Fruit fly (Drosophila melanogaster): ENCODE measurements around the gene CG15406.
A peak's percentile ranks its signal among the peaks of the same experiment; 100 is the strongest.

The CG15406 gene

dm6 chr2L:3339420-3339819 is 30.4 kb downstream of the CG15406 start (continued):
- TF ChIP-seq Eip93F (GFP tag; optimal IDR thresholded peaks at IDR 0.05) = no peak
- no peak for TF ChIP-seq CG10631 (GFP tag; optimal IDR thresholded peaks at IDR 0.05)
- no peak for TF ChIP-seq CG34406 (GFP tag; optimal IDR thresholded peaks at IDR 0.05)
- no peak for TF ChIP-seq CG6276 (GFP tag; optimal IDR thresholded peaks at IDR 0.05)
- peak; percentile 77 for TF ChIP-seq dsx (GFP tag; optimal IDR thresholded peaks at IDR 0.05; ENCODE audit: poor library complexity, severe bottlenecking)
- TF ChIP-seq CG16779 (tag; optimal IDR thresholded peaks at IDR 0.05) = no peak
- TF ChIP-seq fkh (GFP tag; optimal IDR thresholded peaks at IDR 0.05) = peak; percentile 87
- no peak for TF ChIP-seq Eip75B (GFP tag; optimal IDR thresholded peaks at IDR 0.05)
- TF ChIP-seq svp (GFP tag) = peak; percentile 96
- TF ChIP-seq Sox102F (GFP tag; optimal IDR thresholded peaks at IDR 0.05) = no peak
- 0 out of 2 replicates have a peak, but pooled peaks have one; percentile 7 for TF ChIP-seq CG15336 (GFP tag; IDR thresholded peaks at IDR 0.05)
- TF ChIP-seq dac (GFP tag; optimal IDR thresholded peaks at IDR 0.05) = no peak
- no peak for TF ChIP-seq Hr4 (GFP tag; optimal IDR thresholded peaks at IDR 0.05)
- peak; percentile 26 for TF ChIP-seq CG6854 (GFP tag; optimal IDR thresholded peaks at IDR 0.05)
- TF ChIP-seq OdsH (GFP tag; optimal IDR thresholded peaks at IDR 0.05) = no peak
- no peak for TF ChIP-seq cyc (GFP tag; optimal IDR thresholded peaks at IDR 0.05)
- peak; percentile 57 for TF ChIP-seq Sox14 (GFP tag; optimal IDR thresholded peaks at IDR 0.05)
- no peak for TF ChIP-seq achi (GFP tag; optimal IDR thresholded peaks at IDR 0.05)
- TF ChIP-seq esn (GFP tag; optimal IDR thresholded peaks at IDR 0.05) = no peak
- TF ChIP-seq CG9139 (GFP tag; optimal IDR thresholded peaks at IDR 0.05) = no peak
- TF ChIP-seq pdm3 (GFP tag; optimal IDR thresholded peaks at IDR 0.05) = no peak
- no peak for TF ChIP-seq Eip78C (GFP tag)
- TF ChIP-seq CG6163 (GFP tag; IDR thresholded peaks at IDR 0.05) = peak; percentile 50; the same call in 2 of the 3 replicates
- peak in 1 of 2 experiments; percentile 84 for TF ChIP-seq ss (GFP tag; optimal IDR thresholded peaks at IDR 0.05)

- no peak for TF ChIP-seq spab (GFP tag; optimal IDR thresholded peaks at IDR 0.05)
- TF ChIP-seq CG3032 (tag; optimal IDR thresholded peaks at IDR 0.05) = no peak
- TF ChIP-seq Met (GFP tag; optimal IDR thresholded peaks at IDR 0.05) = peak; percentile 89
- peak; percentile 78 for TF ChIP-seq Smox (GFP tag; optimal IDR thresholded peaks at IDR 0.05)
- TF ChIP-seq CG15336 (GFP tag; IDR thresholded peaks at IDR 0.05) = peak; percentile 65; the same call in 1 of the 2 replicates
- TF ChIP-seq Hr39 (GFP tag; optimal IDR thresholded peaks at IDR 0.05) = peak; percentile 51
- peak; percentile 80 for TF ChIP-seq Ets21C (GFP tag; optimal IDR thresholded peaks at IDR 0.05)
- TF ChIP-seq Blimp-1 (GFP tag; optimal IDR thresholded peaks at IDR 0.05) = peak; percentile 82
- no peak for TF ChIP-seq ss (GFP tag; optimal IDR thresholded peaks at IDR 0.05)
- no peak for TF ChIP-seq fkh (GFP tag; optimal IDR thresholded peaks at IDR 0.05)
- TF ChIP-seq OdsH (GFP tag; optimal IDR thresholded peaks at IDR 0.05) = peak; percentile 81
- no peak for TF ChIP-seq CG1621 (tag; optimal IDR thresholded peaks at IDR 0.05)
- peak; percentile 65 for TF ChIP-seq Eip78C (GFP tag)
- peak; percentile 71 for TF ChIP-seq Sox14 (GFP tag; optimal IDR thresholded peaks at IDR 0.05)
- peak; percentile 44; the same call in 1 of the 3 replicates for TF ChIP-seq CG8119 (GFP tag; IDR thresholded peaks at IDR 0.05)
- peak; percentile 39 for TF ChIP-seq cyc (GFP tag; optimal IDR thresholded peaks at IDR 0.05)
- peak; percentile 48; the same call in 1 of the 3 replicates for TF ChIP-seq CG6163 (GFP tag; IDR thresholded peaks at IDR 0.05)
- TF ChIP-seq CG6276 (GFP tag; optimal IDR thresholded peaks at IDR 0.05) = peak; percentile 34
- peak; percentile 88 for TF ChIP-seq Sox102F (GFP tag; optimal IDR thresholded peaks at IDR 0.05)
- peak in 1 of 2 experiments; percentile 21 for TF ChIP-seq salr (GFP tag; optimal IDR thresholded peaks at IDR 0.05)
- TF ChIP-seq CG9139 (GFP tag; optimal IDR thresholded peaks at IDR 0.05) = no peak
- TF ChIP-seq Ets96B (tag; optimal IDR thresholded peaks at IDR 0.05) = no peak
- TF ChIP-seq dac (GFP tag; optimal IDR thresholded peaks at IDR 0.05) = no peak
- no peak for TF ChIP-seq Eip75B (GFP tag; optimal IDR thresholded peaks at IDR 0.05)
- peak; percentile 57 for TF ChIP-seq achi (GFP tag; optimal IDR thresholded peaks at IDR 0.05)
- no peak for TF ChIP-seq Lpt (GFP tag; optimal IDR thresholded peaks at IDR 0.05)
- TF ChIP-seq CG8632 (GFP tag; optimal IDR thresholded peaks at IDR 0.05) = peak; percentile 60
- no peak for TF ChIP-seq Gug (GFP tag; IDR thresholded peaks at IDR 0.05)
- TF ChIP-seq dsx (GFP tag; optimal IDR thresholded peaks at IDR 0.05; ENCODE audit: poor library complexity, severe bottlenecking) = no peak
- peak; percentile 43 for TF ChIP-seq CG10631 (GFP tag; optimal IDR thresholded peaks at IDR 0.05)
- TF ChIP-seq CG16779 (tag; optimal IDR thresholded peaks at IDR 0.05) = no peak
- TF ChIP-seq CG32006 (GFP tag; optimal IDR thresholded peaks at IDR 0.05) = peak; percentile 49
- no peak for TF ChIP-seq Hr38 (GFP tag; optimal IDR thresholded peaks at IDR 0.05)
- TF ChIP-seq CG10669 (GFP tag; optimal IDR thresholded peaks at IDR 0.05) = no peak
- peak; percentile 69 for TF ChIP-seq CG31627 (GFP tag; optimal IDR thresholded peaks at IDR 0.05)
- TF ChIP-seq CG11294 (GFP tag; IDR thresholded peaks at IDR 0.05) = no peak
- TF ChIP-seq pdm3 (GFP tag; optimal IDR thresholded peaks at IDR 0.05) = peak; percentile 73
- peak; percentile 75 for TF ChIP-seq CG6792 (GFP tag; optimal IDR thresholded peaks at IDR 0.05)
- TF ChIP-seq CG8319 (GFP tag; optimal IDR thresholded peaks at IDR 0.05) = peak; percentile 6
- no peak for TF ChIP-seq Sox15 (GFP tag; optimal IDR thresholded peaks at IDR 0.05)
Measured at dm6 chr2L:3341231-3341935, 32.4 kb downstream of the CG15406 start.

Data from whole organism, prepupa.